Worm (Caenorhabditis elegans) whole organism, early embryonic: Measurements from ENCODE around the gene F21G4.5.

ENCODE experiments used
- B0310.2 ChIP-seq: sonication (generic microtip); optimal IDR thresholded peaks from 2 replicates; lab custom pipeline; 2016; ENCODE audit warnings: mild to moderate bottlenecking, missing genetic modification characterization, missing compliant biosample characterization
- F13C5.2 ChIP-seq: sonication (generic microtip); optimal IDR thresholded peaks from 2 replicates; lab custom pipeline; 2017; ENCODE audit warnings: mild to moderate bottlenecking, missing genetic modification characterization, inconsistent platforms, missing compliant biosample characterization
- aly-1 ChIP-seq: sonication (generic microtip); optimal IDR thresholded peaks from 2 replicates; lab custom pipeline; 2016; ENCODE audit warnings: missing genetic modification characterization, missing compliant biosample characterization
- ama-1 ChIP-seq: fragments of 150-350 bp; optimal IDR thresholded peaks from 2 replicates; lab custom pipeline; 2014
- ceh-13 ChIP-seq: fragments of 200-800 bp; sonication (Bioruptor generic); optimal IDR thresholded peaks from 2 replicates; lab custom pipeline; 2018; ENCODE audit warnings: mild to moderate bottlenecking, missing genetic modification characterization, missing compliant biosample characterization
- ceh-36 ChIP-seq: sonication (generic microtip); optimal IDR thresholded peaks from 2 replicates; lab custom pipeline; 2016; ENCODE audit warnings: missing genetic modification characterization, inconsistent platforms, missing compliant biosample characterization
- ets-7 ChIP-seq: sonication (generic microtip); optimal IDR thresholded peaks from 2 replicates; lab custom pipeline; 2016; ENCODE audit warnings: missing genotype, missing genetic modification characterization, missing compliant biosample characterization
- flt-1 ChIP-seq: fragments of 200-800 bp; sonication (Bioruptor generic); IDR thresholded peaks from 2 replicates; pipeline ENCODE4 v1.3.6; 2022; ENCODE audit warnings: missing genetic modification characterization, missing compliant biosample characterization
- hmbx-1 ChIP-seq: sonication (generic microtip); optimal IDR thresholded peaks from 2 replicates; lab custom pipeline; 2016; ENCODE audit warnings: mild to moderate bottlenecking, missing genetic modification characterization, missing compliant biosample characterization
- hmg-4 ChIP-seq: fragments of 200-800 bp; sonication (Bioruptor generic); optimal IDR thresholded peaks from 2 replicates; lab custom pipeline; 2018; ENCODE audit warnings: mild to moderate bottlenecking, missing genetic modification characterization, missing compliant biosample characterization
- hnd-1 ChIP-seq: sonication (generic microtip); optimal IDR thresholded peaks from 2 replicates; lab custom pipeline; 2016; ENCODE audit warnings: missing genetic modification characterization, missing compliant biosample characterization
- pes-1 ChIP-seq: fragments of 200-800 bp; sonication (Bioruptor generic); IDR thresholded peaks from 2 replicates; pipeline ENCODE4 v1.3.6; 2022; ENCODE audit warnings: missing genetic modification reagents, missing genetic modification characterization, missing compliant biosample characterization
- scrt-1 ChIP-seq: fragments of 200-800 bp; sonication (Bioruptor generic); IDR thresholded peaks from 2 replicates; pipeline ENCODE4 v1.3.6; 2022; ENCODE audit warnings: missing genetic modification characterization, missing compliant biosample characterization
- sea-1 ChIP-seq: fragments of 200-800 bp; sonication (Bioruptor generic); conservative IDR thresholded peaks from 2 replicates; pipeline ENCODE4 v1.3.6; 2022; ENCODE audit warnings: missing genetic modification characterization, missing compliant biosample characterization
- tbx-11 ChIP-seq: fragments of 200-800 bp; sonication (Bioruptor generic); IDR thresholded peaks from 2 replicates; pipeline ENCODE4 v1.3.6; 2022; ENCODE audit warnings: missing genetic modification characterization, missing compliant biosample characterization
- tbx-37 ChIP-seq: fragments of 200-800 bp; sonication (Bioruptor generic); conservative IDR thresholded peaks from 2 replicates; pipeline ENCODE4 v1.3.6; 2022; ENCODE audit warnings: missing genetic modification reagents, missing genetic modification characterization, missing compliant biosample characterization
- tra-4 ChIP-seq: sonication (generic microtip); optimal IDR thresholded peaks from 2 replicates; lab custom pipeline; 2017; ENCODE audit warnings: missing genetic modification characterization, missing compliant biosample characterization

The F21G4.5 gene

DNA sequence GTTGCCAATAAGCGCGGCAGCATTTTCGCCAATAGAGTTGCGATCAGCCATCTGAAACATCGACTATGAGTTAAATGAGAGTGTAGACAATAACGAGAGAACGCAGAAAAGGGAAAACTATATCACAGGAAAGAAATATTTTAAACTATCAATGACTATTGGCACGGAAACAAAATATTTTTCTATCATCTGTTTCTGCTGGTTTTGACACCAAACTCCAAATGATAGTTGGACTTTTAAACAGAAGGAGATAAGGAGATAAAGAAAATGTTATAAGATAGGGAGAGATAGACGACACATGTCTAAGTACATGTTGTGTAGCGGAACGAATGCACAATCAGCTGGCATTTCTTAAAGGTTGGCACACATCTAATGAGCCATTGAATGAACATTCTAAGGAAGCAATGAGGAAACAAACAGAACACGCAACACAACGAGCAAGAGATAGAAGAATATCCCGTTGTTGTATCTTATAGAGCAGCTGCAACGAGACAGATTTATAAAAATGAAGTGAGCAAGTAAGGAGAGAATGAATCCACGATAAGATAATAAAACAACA is 48.6 kb downstream of the F21G4.5 start, which contains the start of gene cysl-1:
TSS of gene cysl-1 (minus strand) at position 51 of the 559 bp plus-strand sequence.
- TF ChIP-seq hmg-4 (no peak), tbx-11 (no peak), sea-1 (GFP tag; lab: Robert Waterston, UW) (no peak), flt-1 (no peak), aly-1 (no peak), hnd-1 (no peak), tbx-37 (GFP tag; lab: Robert Waterston, UW) (no peak), pes-1 (GFP tag; lab: Robert Waterston, UW) (no peak), scrt-1 (GFP tag; lab: Robert Waterston, UW) (no peak), ets-7 (tag; lab: Kevin White, UChicago) (no peak), tra-4 (tag; lab: Kevin White, UChicago) (no peak), hmbx-1 (tag; lab: Kevin White, UChicago) (no peak), ceh-36 (tag; lab: Kevin White, UChicago) (no peak), ceh-13 (no peak), F13C5.2 (no peak), ama-1 (lab: Kevin White, UChicago) (no peak)

DNA sequence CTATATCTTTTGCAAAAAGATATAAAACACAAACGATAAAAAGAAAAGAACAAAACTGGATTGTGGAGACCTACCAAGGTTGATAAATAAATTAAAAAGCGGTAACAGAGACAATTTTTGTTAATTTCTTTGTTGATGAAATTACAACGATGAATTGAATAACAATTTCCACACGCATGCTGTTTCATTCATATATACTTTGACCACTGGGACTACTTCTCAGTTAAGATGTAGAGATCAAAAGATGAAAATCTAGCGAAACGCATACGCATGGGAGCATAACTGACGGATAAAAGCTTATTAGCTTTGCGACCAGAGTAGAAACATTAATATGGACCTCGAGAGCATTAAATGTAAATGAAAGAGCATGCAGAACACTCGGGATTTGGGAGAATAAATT is 50.1 kb downstream of the F21G4.5 start:
- TF ChIP-seq F13C5.2: no peak
- no peak for TF ChIP-seq tra-4 (tag; lab: Kevin White, UChicago)
- TF ChIP-seq flt-1: no peak
- TF ChIP-seq tbx-11: no peak
- TF ChIP-seq ets-7 (tag; lab: Kevin White, UChicago): no peak
- no peak for TF ChIP-seq B0310.2 (tag; lab: Kevin White, UChicago)
- TF ChIP-seq hnd-1: no peak
- no peak for TF ChIP-seq scrt-1 (GFP tag; lab: Robert Waterston, UW)
- TF ChIP-seq ceh-13: no peak
- TF ChIP-seq sea-1 (GFP tag; lab: Robert Waterston, UW): no peak
- TF ChIP-seq ceh-36 (tag; lab: Kevin White, UChicago): no peak
- no peak for TF ChIP-seq ama-1 (lab: Kevin White, UChicago)
- no peak for TF ChIP-seq pes-1 (GFP tag; lab: Robert Waterston, UW)
- no peak for TF ChIP-seq hmbx-1 (tag; lab: Kevin White, UChicago)
- TF ChIP-seq hmg-4: no peak
- no peak for TF ChIP-seq tbx-37 (GFP tag; lab: Robert Waterston, UW)

DNA sequence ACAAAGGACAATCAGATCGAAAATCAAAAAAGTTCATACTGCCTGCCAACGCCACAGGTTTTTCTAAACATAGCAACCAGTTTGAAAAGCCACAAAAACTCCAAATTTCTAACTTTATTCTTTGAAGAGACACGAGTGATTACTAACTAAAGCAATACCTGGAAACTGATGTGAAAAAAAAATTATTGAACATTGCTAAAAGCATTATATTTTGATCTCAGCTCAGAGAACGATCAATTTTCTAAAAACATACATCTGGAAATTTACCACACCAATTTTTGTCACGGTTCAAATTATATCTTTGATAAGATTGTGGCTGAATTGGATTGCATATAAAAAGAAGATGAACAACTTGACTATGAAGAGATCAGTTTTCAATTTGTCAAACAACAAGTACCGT is 51.5 kb downstream of the F21G4.5 start:
- TF ChIP-seq sea-1 (GFP tag; lab: Robert Waterston, UW): no peak
- TF ChIP-seq ceh-13: no peak
- no peak for TF ChIP-seq ets-7 (tag; lab: Kevin White, UChicago)
- TF ChIP-seq aly-1: no peak
- no peak for TF ChIP-seq F13C5.2
- no peak for TF ChIP-seq hmbx-1 (tag; lab: Kevin White, UChicago)
- TF ChIP-seq pes-1 (GFP tag; lab: Robert Waterston, UW): no peak
- TF ChIP-seq tra-4 (tag; lab: Kevin White, UChicago): no peak
- TF ChIP-seq B0310.2 (tag; lab: Kevin White, UChicago): no peak
- TF ChIP-seq ama-1 (lab: Kevin White, UChicago): no peak
- TF ChIP-seq hmg-4: no peak
- TF ChIP-seq tbx-37 (GFP tag; lab: Robert Waterston, UW): no peak
